Worm (Caenorhabditis elegans) whole organism, L4 larva: ENCODE results near the gene srm-6.

Experiments
- F26F4.8 ChIP-seq: fragments of 200-800 bp; sonication (Bioruptor generic); conservative IDR thresholded peaks from 2 replicates; pipeline ENCODE4 v1.3.6; 2022; ENCODE audit warnings: missing genetic modification characterization, missing compliant biosample characterization
- F44E2.7 ChIP-seq: fragments of 200-800 bp; sonication (Bioruptor generic); IDR thresholded peaks from 2 replicates; pipeline ENCODE4 v2.1.2; 2022; ENCODE audit warnings: missing genetic modification characterization, missing compliant biosample characterization
- Y48G9A.11 ChIP-seq: fragments of 200-800 bp; sonication (Bioruptor generic); IDR thresholded peaks from 2 replicates; pipeline ENCODE4 v1.3.6; 2022; ENCODE audit warnings: missing genetic modification reagents, missing genetic modification characterization, missing compliant biosample characterization
- Y75B8A.6 ChIP-seq: fragments of 200-800 bp; sonication (Bioruptor generic); IDR thresholded peaks from 2 replicates; pipeline ENCODE4 v1.3.6; 2022; ENCODE audit warnings: missing genetic modification reagents, missing genetic modification characterization, missing compliant biosample characterization
- ZK337.2 ChIP-seq: fragments of 200-800 bp; sonication (Bioruptor generic); IDR thresholded peaks from 2 replicates; pipeline ENCODE4 v1.3.6; 2022; ENCODE audit warnings: missing genetic modification reagents, missing genetic modification characterization, missing compliant biosample characterization
- ZK546.5 ChIP-seq, 2 experiments: sonication (generic microtip); optimal IDR thresholded peaks; 2 replicates each; lab custom pipeline; 2017; ENCODE audit warnings: missing biosample characterization in 2 of 2, missing genetic modification characterization in 2 of 2
- ama-1 ChIP-seq: fragments of 150-350 bp; optimal IDR thresholded peaks from 2 replicates; lab custom pipeline; 2014; ENCODE audit warnings: inconsistent platforms, mixed read lengths
- attf-4 ChIP-seq: sonication (generic microtip); optimal IDR thresholded peaks from 3 replicates; lab custom pipeline; 2017; ENCODE audit warnings: missing biosample characterization, missing genetic modification characterization
- ceh-20 ChIP-seq: fragments of 200-800 bp; sonication (Bioruptor generic); IDR thresholded peaks from 2 replicates; pipeline ENCODE4 v1.3.6; 2022; ENCODE audit warnings: missing genetic modification reagents, missing genetic modification characterization, missing compliant biosample characterization
- ceh-28 ChIP-seq: fragments of 150-350 bp; optimal IDR thresholded peaks from 2 replicates; lab custom pipeline; 2014; ENCODE audit warnings: missing biosample characterization, missing genetic modification reagents, missing genetic modification characterization
- ces-1 ChIP-seq: fragments of 150-350 bp; sonication (generic microtip); optimal IDR thresholded peaks from 4 replicates; lab custom pipeline; 2014; ENCODE audit warnings: missing biosample characterization, missing genetic modification reagents, missing genetic modification characterization
- cey-2 ChIP-seq: sonication (generic microtip); optimal IDR thresholded peaks from 3 replicates; lab custom pipeline; 2017; ENCODE audit warnings: missing genetic modification characterization, mild to moderate bottlenecking, missing compliant biosample characterization, antibody characterized with exemption, borderline replicate concordance; ENCODE audit not compliant: insufficient read depth
- ctbp-1 ChIP-seq: fragments of 200-800 bp; sonication (Bioruptor generic); IDR thresholded peaks from 2 replicates; pipeline ENCODE4 v1.3.6; 2022; ENCODE audit warnings: missing genetic modification reagents, missing genetic modification characterization, missing compliant biosample characterization
- daf-12 ChIP-seq: fragments of 150-350 bp; optimal IDR thresholded peaks from 2 replicates; lab custom pipeline; 2014; ENCODE audit warnings: missing biosample characterization, missing genetic modification reagents, missing genetic modification characterization
- daf-19 ChIP-seq: fragments of 200-800 bp; sonication (Bioruptor generic); conservative IDR thresholded peaks from 2 replicates; pipeline ENCODE4 v1.3.6; 2022; ENCODE audit warnings: missing genetic modification characterization, missing compliant biosample characterization
- dmd-6 ChIP-seq: fragments of 200-800 bp; sonication (Bioruptor generic); IDR thresholded peaks from 2 replicates; pipeline ENCODE4 v1.3.6; 2022; ENCODE audit warnings: missing genetic modification reagents, missing genetic modification characterization, missing compliant biosample characterization
- dmd-9 ChIP-seq: fragments of 200-800 bp; sonication (Bioruptor generic); IDR thresholded peaks from 2 replicates; pipeline ENCODE4 v1.3.6; 2022; ENCODE audit warnings: missing genetic modification reagents, missing genetic modification characterization, missing compliant biosample characterization
- egl-27 ChIP-seq: sonication (generic microtip); optimal IDR thresholded peaks from 3 replicates; lab custom pipeline; 2017; ENCODE audit warnings: missing biosample characterization, missing genetic modification reagents, missing genetic modification characterization
- egl-43 ChIP-seq: fragments of 200-800 bp; sonication (Bioruptor generic); IDR thresholded peaks from 2 replicates; pipeline ENCODE4 v1.3.6; 2022; ENCODE audit warnings: missing genetic modification reagents, missing genetic modification characterization, missing compliant biosample characterization
- hlh-11 ChIP-seq: fragments of 200-800 bp; sonication (Bioruptor generic); optimal IDR thresholded peaks from 2 replicates; lab custom pipeline; 2018; ENCODE audit warnings: mild to moderate bottlenecking, missing genetic modification characterization, missing compliant biosample characterization
- lim-7 ChIP-seq: fragments of 200-800 bp; sonication (Bioruptor generic); IDR thresholded peaks from 2 replicates; pipeline ENCODE4 v1.3.6; 2022; ENCODE audit warnings: missing genetic modification characterization, missing compliant biosample characterization
- lin-29 ChIP-seq: fragments of 200-800 bp; sonication (Bioruptor generic); IDR thresholded peaks from 2 replicates; pipeline ENCODE4 v1.3.6; 2022; ENCODE audit warnings: missing genetic modification reagents, missing genetic modification characterization, missing compliant biosample characterization
- lin-38 ChIP-seq: fragments of 200-800 bp; sonication (Bioruptor generic); IDR thresholded peaks from 2 replicates; pipeline ENCODE4 v1.3.6; 2022; ENCODE audit warnings: missing genetic modification reagents, missing genetic modification characterization, missing compliant biosample characterization
- lir-3 ChIP-seq: sonication (generic microtip); optimal IDR thresholded peaks from 2 replicates; lab custom pipeline; 2016; ENCODE audit warnings: mild to moderate bottlenecking, missing genetic modification characterization, missing compliant biosample characterization
- madf-9 ChIP-seq: fragments of 200-800 bp; sonication (Bioruptor generic); conservative IDR thresholded peaks from 2 replicates; pipeline ENCODE4 v1.3.6; 2022; ENCODE audit warnings: missing genetic modification reagents, missing genetic modification characterization, missing compliant biosample characterization
- mep-1 ChIP-seq: fragments of 150-350 bp; sonication (generic microtip); optimal IDR thresholded peaks from 3 replicates; lab custom pipeline; 2014; ENCODE audit warnings: missing biosample characterization, missing genetic modification characterization
- mes-2 ChIP-seq: sonication (generic microtip); optimal IDR thresholded peaks from 2 replicates; lab custom pipeline; 2016; ENCODE audit warnings: missing genotype, mild to moderate bottlenecking, missing genetic modification characterization, missing compliant biosample characterization; ENCODE audit not compliant: poor library complexity, severe bottlenecking
- nhr-25 ChIP-seq: sonication (generic microtip); optimal IDR thresholded peaks from 2 replicates; lab custom pipeline; 2017; ENCODE audit warnings: missing genetic modification characterization, mild to moderate bottlenecking, missing compliant biosample characterization, antibody characterized with exemption, moderate library complexity, borderline replicate concordance; ENCODE audit not compliant: insufficient read depth
- nhr-41 ChIP-seq: fragments of 200-800 bp; sonication (Bioruptor generic); IDR thresholded peaks from 2 replicates; pipeline ENCODE4 v1.3.6; 2022; ENCODE audit warnings: missing genetic modification reagents, missing genetic modification characterization, missing compliant biosample characterization
- php-3 ChIP-seq: fragments of 200-800 bp; sonication (Bioruptor generic); IDR thresholded peaks from 2 replicates; pipeline ENCODE4 v1.3.6; 2022; ENCODE audit warnings: missing genetic modification reagents, missing genetic modification characterization, missing compliant biosample characterization
- pqm-1 ChIP-seq: sonication (generic microtip); optimal IDR thresholded peaks from 2 replicates; lab custom pipeline; 2017; ENCODE audit warnings: missing biosample characterization, missing genetic modification characterization
- sdz-12 ChIP-seq: fragments of 200-800 bp; sonication (Bioruptor generic); optimal IDR thresholded peaks from 2 replicates; lab custom pipeline; 2018; ENCODE audit warnings: mild to moderate bottlenecking, missing genetic modification characterization, missing compliant biosample characterization
- set-16 ChIP-seq: fragments of 200-800 bp; sonication (Bioruptor generic); IDR thresholded peaks from 2 replicates; pipeline ENCODE4 v1.3.6; 2022; ENCODE audit warnings: missing genetic modification reagents, missing genetic modification characterization, missing compliant biosample characterization
- snpc-1.2 ChIP-seq: fragments of 200-800 bp; sonication (Bioruptor generic); IDR thresholded peaks from 2 replicates; pipeline ENCODE4 v1.3.6; 2022; ENCODE audit warnings: missing genetic modification reagents, missing genetic modification characterization, missing compliant biosample characterization
- spr-1 ChIP-seq: sonication (generic microtip); optimal IDR thresholded peaks from 2 replicates; lab custom pipeline; 2016; ENCODE audit warnings: mild to moderate bottlenecking, missing genetic modification characterization, missing compliant biosample characterization
- spr-3 ChIP-seq: fragments of 200-800 bp; sonication (Bioruptor generic); optimal IDR thresholded peaks from 2 replicates; lab custom pipeline; 2018; ENCODE audit warnings: mild to moderate bottlenecking, missing genetic modification characterization, missing compliant biosample characterization
- tag-97 ChIP-seq: fragments of 200-800 bp; sonication (Bioruptor generic); IDR thresholded peaks from 2 replicates; pipeline ENCODE4 v1.3.6; 2022; ENCODE audit warnings: missing genetic modification characterization, missing compliant biosample characterization
- tra-1 ChIP-seq: fragments of 200-800 bp; sonication (Bioruptor generic); IDR thresholded peaks from 2 replicates; pipeline ENCODE4 v1.3.6; 2022; ENCODE audit warnings: missing genetic modification reagents, missing genetic modification characterization, missing compliant biosample characterization
- unc-39 ChIP-seq: sonication (generic microtip); optimal IDR thresholded peaks from 2 replicates; lab custom pipeline; 2017; ENCODE audit warnings: missing biosample characterization, missing genetic modification characterization
- vab-7 ChIP-seq: fragments of 200-800 bp; sonication (Bioruptor generic); IDR thresholded peaks from 2 replicates; pipeline ENCODE4 v1.3.6; 2022; ENCODE audit warnings: missing genetic modification reagents, missing genetic modification characterization, missing compliant biosample characterization
- zip-2 ChIP-seq: fragments of 150-350 bp; optimal IDR thresholded peaks from 2 replicates; lab custom pipeline; 2014; ENCODE audit warnings: missing biosample characterization, missing genetic modification characterization
- ztf-7 ChIP-seq: fragments of 150-350 bp; optimal IDR thresholded peaks from 2 replicates; lab custom pipeline; 2014; ENCODE audit warnings: missing biosample characterization, missing genetic modification characterization

srm-6 gene

DNA sequence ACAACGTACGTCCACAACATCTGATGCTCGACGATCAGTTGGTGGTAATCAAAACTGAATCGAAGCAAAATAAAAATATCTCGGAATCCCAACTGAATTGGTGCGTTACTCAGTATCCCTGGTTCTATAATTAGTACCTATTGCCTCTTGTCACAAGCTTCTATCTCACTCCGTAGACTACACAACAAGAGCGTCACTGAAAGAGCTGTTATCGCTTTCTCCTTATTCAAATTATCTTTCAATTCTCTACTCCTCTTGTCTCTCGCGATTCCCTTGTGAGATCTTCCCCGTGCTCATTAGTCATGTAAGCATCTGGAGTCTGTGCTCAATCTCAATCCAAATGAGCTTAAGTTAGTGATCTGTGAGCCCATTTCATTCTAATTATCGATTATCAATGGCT is at the start of gene srm-6:
srm-6 (plus strand) TSS at position 301 of the 400 bp plus-strand sequence.
- TF ChIP-seq daf-12 (tag; lab: Kevin White, UChicago) (no peak), ceh-20 (GFP tag; lab: Robert Waterston, UW) (no peak), spr-3 (GFP tag; lab: Kevin White, UChicago) (no peak), ZK337.2 (GFP tag; lab: Robert Waterston, UW) (no peak), lin-38 (GFP tag; lab: Robert Waterston, UW) (no peak), cey-2 (tag; lab: Kevin White, UChicago) (no peak), F44E2.7 (GFP tag; lab: Robert Waterston, UW) (no peak), unc-39 (tag; lab: Kevin White, UChicago) (no peak), nhr-41 (GFP tag; lab: Robert Waterston, UW) (no peak), Y75B8A.6 (GFP tag; lab: Robert Waterston, UW) (no peak), ceh-28 (no peak), php-3 (GFP tag; lab: Robert Waterston, UW) (no peak), egl-43 (GFP tag; lab: Robert Waterston, UW) (no peak), pqm-1 (no peak), dmd-6 (GFP tag; lab: Robert Waterston, UW) (no peak), ztf-7 (tag; lab: Kevin White, UChicago) (no peak), egl-27 (no peak), lir-3 (tag; lab: Kevin White, UChicago) (no peak), hlh-11 (tag; lab: Kevin White, UChicago) (no peak)

DNA sequence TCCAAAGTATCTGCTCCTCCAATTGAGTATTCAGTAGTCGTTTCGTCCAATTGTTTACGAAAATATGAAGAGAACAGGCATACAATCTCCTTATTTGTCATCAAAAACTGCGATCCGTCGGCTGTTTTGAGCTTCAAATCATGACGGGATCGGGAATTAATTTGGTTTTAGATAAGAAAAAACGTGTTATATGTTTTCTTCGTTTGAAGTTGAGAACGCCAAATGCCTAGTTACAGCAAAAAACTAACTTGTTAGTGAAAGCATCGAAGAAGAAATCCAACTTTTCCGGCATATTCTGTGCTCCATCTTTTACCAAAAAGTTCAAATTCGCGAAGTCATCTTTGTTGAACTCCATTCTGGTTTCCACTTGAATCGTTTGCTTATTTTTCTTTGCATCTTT is 47.4 kb upstream of the srm-6 start, which contains the start of gene F14D7.1:
F14D7.1 (minus strand) TSS at position 101 of the 400 bp plus-strand sequence.
- TF ChIP-seq Y48G9A.11 (GFP tag; lab: Robert Waterston, UW) (no peak), ces-1 (GFP tag; lab: Kevin White, UChicago) (no peak), php-3 (GFP tag; lab: Robert Waterston, UW) (no peak), spr-1 (tag; lab: Kevin White, UChicago) (no peak), lim-7 (GFP tag; lab: Robert Waterston, UW) (no peak), lin-29 (GFP tag; lab: Robert Waterston, UW) (no peak), attf-4 (tag; lab: Kevin White, UChicago) (no peak), tag-97 (GFP tag; lab: Robert Waterston, UW) (no peak), madf-9 (no peak), sdz-12 (GFP tag; lab: Kevin White, UChicago) (no peak), snpc-1.2 (GFP tag; lab: Robert Waterston, UW) (no peak), hlh-11 (tag; lab: Kevin White, UChicago) (no peak), vab-7 (GFP tag; lab: Robert Waterston, UW) (no peak), tra-1 (GFP tag; lab: Robert Waterston, UW) (no peak), daf-19 (GFP tag; lab: Robert Waterston, UW) (no peak), ama-1 (lab: Kevin White, UChicago) (no peak), set-16 (GFP tag; lab: Robert Waterston, UW) (no peak), mes-2 (tag; lab: Kevin White, UChicago) (no peak), dmd-9 (GFP tag; lab: Robert Waterston, UW) (no peak), F26F4.8 (GFP tag; lab: Robert Waterston, UW) (no peak)

DNA sequence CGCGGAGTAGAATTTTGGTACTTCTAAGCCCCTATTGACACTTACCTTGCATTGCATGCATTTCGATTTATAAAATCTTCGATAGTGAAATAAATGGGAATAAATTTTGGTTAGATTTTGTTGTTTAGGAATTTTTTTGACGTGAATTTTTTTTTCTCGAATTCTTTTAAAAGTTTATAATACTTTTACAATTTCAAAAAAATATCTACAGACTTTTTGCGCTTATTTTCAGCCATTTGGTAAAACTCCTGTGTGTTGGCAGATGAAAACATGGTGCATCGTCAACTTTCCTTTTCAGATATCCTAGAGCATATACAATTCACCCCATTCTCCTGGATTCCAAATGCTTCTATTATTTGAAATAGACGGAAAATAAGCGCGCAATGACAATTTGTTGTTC is 46.1 kb upstream of the srm-6 start, which contains the start of gene F14D7.18:
F14D7.18 (minus strand) TSS at position 101 of the 400 bp plus-strand sequence.
- TF ChIP-seq daf-12 (tag; lab: Kevin White, UChicago) (no peak), nhr-25 (tag; lab: Kevin White, UChicago) (no peak), vab-7 (GFP tag; lab: Robert Waterston, UW) (no peak), tra-1 (GFP tag; lab: Robert Waterston, UW) (no peak), ctbp-1 (GFP tag; lab: Robert Waterston, UW) (no peak), mep-1 (tag; lab: Kevin White, UChicago) (no peak), sdz-12 (GFP tag; lab: Kevin White, UChicago) (no peak), ZK546.5 (tag; optimal IDR thresholded peaks at IDR 0.05; lab: Kevin White, UChicago) (no peak), zip-2 (no peak), set-16 (GFP tag; lab: Robert Waterston, UW) (no peak), lim-7 (GFP tag; lab: Robert Waterston, UW) (no peak)
- TF ChIP-seq, all 104 proteins: peak for 0
